Fruit fly (Drosophila melanogaster): ENCODE results near the gene CG6118.

CG6118 gene

dm6 chr3R:15425638-15426487 lies 8.7 kb downstream of the CG6118 start (continued):
- TF ChIP-seq ase (GFP tag; IDR thresholded peaks at IDR 0.05) (0 out of 3 replicates have a peak, but pooled peaks have one; percentile 47), CG17361 (GFP tag; IDR thresholded peaks at IDR 0.05) (0 out of 3 replicates have a peak, but pooled peaks have one; percentile 16), CG8924 (tag; optimal IDR thresholded peaks at IDR 0.05) (peak; percentile 9), gem (tag; optimal IDR thresholded peaks at IDR 0.05) (peak; percentile 53), CG2712 (tag; optimal IDR thresholded peaks at IDR 0.05) (peak; percentile 26), bsh (GFP tag; optimal IDR thresholded peaks at IDR 0.05) (peak in 1 of 2 experiments; percentile 33), prd (optimal IDR thresholded peaks at IDR 0.05) (no peak), prd (GFP tag; IDR thresholded peaks at IDR 0.05) (peak; percentile 39; the same call in 1 of the 3 replicates)

dm6 chr3R:15424187-15424586 lies 10.4 kb downstream of the CG6118 start:
- TF ChIP-seq Dfd (GFP tag; optimal IDR thresholded peaks at IDR 0.05) (peak in 1 of 2 experiments; percentile 28), Bdp1 (GFP tag; optimal IDR thresholded peaks at IDR 0.05) (no peak), Dp (GFP tag; optimal IDR thresholded peaks at IDR 0.05) (no peak), Hr39 (optimal IDR thresholded peaks at IDR 0.05) (peak; percentile 11), Ets65A (GFP tag) (peak; percentile 49)

dm6 chr3R:15420375-15420931 lies 14.1 kb downstream of the CG6118 start:
- TF ChIP-seq grn (GFP tag; optimal IDR thresholded peaks at IDR 0.05) (no peak), Stat92E (GFP tag; optimal IDR thresholded peaks at IDR 0.05) (peak in 1 of 3 experiments; percentile 18), CG8388 (GFP tag; optimal IDR thresholded peaks at IDR 0.05) (no peak), hbn (GFP tag; IDR thresholded peaks at IDR 0.05; ENCODE audit: partially characterized antibody) (0 out of 2 replicates have a peak, but pooled peaks have one; percentile 49), CG34422 (GFP tag; IDR thresholded peaks at IDR 0.05) (peak; percentile 49; the same call in 1 of the 3 replicates), Nf-YA (GFP tag; IDR thresholded peaks at IDR 0.05) (0 out of 2 replicates have a peak, but pooled peaks have one; percentile 10), pan (optimal IDR thresholded peaks at IDR 0.05) (no peak), pan (GFP tag; optimal IDR thresholded peaks at IDR 0.05 in 1 of 2, IDR thresholded peaks at IDR 0.05 in 1 of 2) (peak in 1 of 2 experiments; percentile 29), CG4617 (GFP tag; optimal IDR thresholded peaks at IDR 0.05; ENCODE audit: borderline replicate concordance) (no peak), gce (GFP tag; IDR thresholded peaks at IDR 0.05) (peak; percentile 43; the same call in 1 of the 3 replicates), CG1832 (GFP tag; optimal IDR thresholded peaks at IDR 0.05) (peak; percentile 57), Doc3 (GFP tag; IDR thresholded peaks at IDR 0.05; ENCODE audit: partially characterized antibody) (no peak), Trl (optimal IDR thresholded peaks at IDR 0.05) (peak; percentile 87 to 97), Trl (GFP tag; optimal IDR thresholded peaks at IDR 0.05) (peak; percentile 41), peb (GFP tag; IDR thresholded peaks at IDR 0.05) (no peak), CG33557 (GFP tag; optimal IDR thresholded peaks at IDR 0.05) (peak; percentile 4), Jarid2 (GFP tag; optimal IDR thresholded peaks at IDR 0.05) (peak; percentile 43), Hand (GFP tag; optimal IDR thresholded peaks at IDR 0.05) (peak; percentile 42), kni (GFP tag; optimal IDR thresholded peaks at IDR 0.05) (peak; percentile 78), CG5245 (GFP tag; optimal IDR thresholded peaks at IDR 0.05) (no peak), CG17829 (tag; optimal IDR thresholded peaks at IDR 0.05) (peak; percentile 0), Nf-YC (tag; optimal IDR thresholded peaks at IDR 0.05) (peak; percentile 39), z (GFP tag; IDR thresholded peaks at IDR 0.05) (0 out of 3 replicates have a peak, but pooled peaks have one; percentile 43), sob (GFP tag; IDR thresholded peaks at IDR 0.05) (no peak), sens (GFP tag) (peak; percentile 69), CG15479 (GFP tag; optimal IDR thresholded peaks at IDR 0.05) (peak; percentile 71), Atf-2 (GFP tag; optimal IDR thresholded peaks at IDR 0.05) (no peak), CG18599 (GFP tag; optimal IDR thresholded peaks at IDR 0.05) (peak; percentile 14), CG32532 (GFP tag; IDR thresholded peaks at IDR 0.05) (peak; percentile 10; the same call in 1 of the 2 replicates), Deaf1 (tag; optimal IDR thresholded peaks at IDR 0.05) (peak; percentile 99), CG12219 (GFP tag; optimal IDR thresholded peaks at IDR 0.05) (no peak), crol (GFP tag; IDR thresholded peaks at IDR 0.05) (peak; percentile 43; the same call in 1 of the 2 replicates)

Measured in whole organism, embryonic.